Worm (Caenorhabditis elegans) whole organism, L4 larva: ENCODE data around the gene M110.10.

ENCODE experiments used
- D1046.2 ChIP-seq: fragments of 200-800 bp; sonication (Bioruptor generic); IDR thresholded peaks from 2 replicates; pipeline ENCODE4 v1.3.6; 2022; ENCODE audit warnings: missing genetic modification characterization, missing compliant biosample characterization
- F44E2.7 ChIP-seq: fragments of 200-800 bp; sonication (Bioruptor generic); IDR thresholded peaks from 2 replicates; pipeline ENCODE4 v2.1.2; 2022; ENCODE audit warnings: missing genetic modification characterization, missing compliant biosample characterization
- R02D3.7 ChIP-seq: fragments of 150-350 bp; sonication (generic microtip); optimal IDR thresholded peaks from 3 replicates; lab custom pipeline; 2014; ENCODE audit warnings: missing biosample characterization, missing genetic modification characterization
- Y48G9A.11 ChIP-seq: fragments of 200-800 bp; sonication (Bioruptor generic); IDR thresholded peaks from 2 replicates; pipeline ENCODE4 v1.3.6; 2022; ENCODE audit warnings: missing genetic modification reagents, missing genetic modification characterization, missing compliant biosample characterization
- aly-2 ChIP-seq: sonication (generic microtip); optimal IDR thresholded peaks from 2 replicates; lab custom pipeline; 2018; ENCODE audit warnings: missing biosample characterization, missing genetic modification characterization
- ces-1 ChIP-seq: fragments of 150-350 bp; sonication (generic microtip); optimal IDR thresholded peaks from 4 replicates; lab custom pipeline; 2014; ENCODE audit warnings: missing biosample characterization, missing genetic modification reagents, missing genetic modification characterization
- cey-2 ChIP-seq: sonication (generic microtip); optimal IDR thresholded peaks from 3 replicates; lab custom pipeline; 2017; ENCODE audit warnings: missing genetic modification characterization, mild to moderate bottlenecking, missing compliant biosample characterization, antibody characterized with exemption, borderline replicate concordance; ENCODE audit not compliant: insufficient read depth
- dpl-1 ChIP-seq: fragments of 150-350 bp; optimal IDR thresholded peaks from 2 replicates; lab custom pipeline; 2014; ENCODE audit warnings: missing biosample characterization, missing genetic modification reagents, missing genetic modification characterization
- egl-27 ChIP-seq: sonication (generic microtip); optimal IDR thresholded peaks from 3 replicates; lab custom pipeline; 2017; ENCODE audit warnings: missing biosample characterization, missing genetic modification reagents, missing genetic modification characterization
- fos-1 ChIP-seq: fragments of 150-350 bp; optimal IDR thresholded peaks from 2 replicates; lab custom pipeline; 2014; ENCODE audit warnings: missing biosample characterization, missing genetic modification characterization
- jun-1 ChIP-seq: fragments of 150-350 bp; optimal IDR thresholded peaks from 2 replicates; lab custom pipeline; 2014; ENCODE audit warnings: missing biosample characterization, missing genetic modification reagents, missing genetic modification characterization
- nhr-76 ChIP-seq: fragments of 150-350 bp; optimal IDR thresholded peaks from 2 replicates; lab custom pipeline; 2014; ENCODE audit warnings: missing biosample characterization, missing genetic modification characterization
- pha-4 ChIP-seq, 2 experiments: fragments of 150-350 bp in 1 of 2; fragments of 200-800 bp in 1 of 2; sonication (Bioruptor generic) in 1 of 2; IDR thresholded peaks in 1 of 2; optimal IDR thresholded peaks in 1 of 2; 2 replicates each; pipeline versions ENCODE4 v1.3.6 to Lab custom; 2014 to 2022; ENCODE audit warnings: missing genetic modification characterization in 2 of 2, missing genetic modification reagents in 2 of 2, missing biosample characterization in 1 of 2, missing compliant biosample characterization in 1 of 2
- snpc-4 ChIP-seq: fragments of 150-350 bp; optimal IDR thresholded peaks from 2 replicates; lab custom pipeline; 2014; ENCODE audit warnings: missing biosample characterization, missing genetic modification characterization

- no peak for TF ChIP-seq dpl-1
- no peak for TF ChIP-seq fos-1 (tag; lab: Kevin White, UChicago)
- TF ChIP-seq nhr-76 (tag; lab: Kevin White, UChicago) = no peak
- TF ChIP-seq egl-27 (tag; lab: Kevin White, UChicago) = no peak
- no peak for TF ChIP-seq F44E2.7 (GFP tag; lab: Robert Waterston, UW)
- no peak for TF ChIP-seq cey-2 (tag; lab: Kevin White, UChicago)
- no peak for TF ChIP-seq ces-1 (GFP tag; lab: Kevin White, UChicago)
- TF ChIP-seq snpc-4 = no peak
- no peak for TF ChIP-seq aly-2 (tag; lab: Kevin White, UChicago)
- no peak for TF ChIP-seq jun-1 (tag; lab: Kevin White, UChicago)
- TF ChIP-seq R02D3.7 = no peak
- TF ChIP-seq pha-4 (GFP tag; IDR thresholded peaks at IDR 0.05; lab: Robert Waterston, UW) = no peak
- TF ChIP-seq pha-4 (tag; optimal IDR thresholded peaks at IDR 0.05; lab: Kevin White, UChicago) = no peak
- no peak for TF ChIP-seq D1046.2 (GFP tag; lab: Robert Waterston, UW)
- no peak for TF ChIP-seq Y48G9A.11 (GFP tag; lab: Robert Waterston, UW)
These were observed 18.2 kb upstream of the M110.10 start, which contains the start of gene M110.7 for ce11 chrII:8232489-8232888.
